Worm (Caenorhabditis elegans) whole organism, late embryonic: ENCODE results near the gene srbc-50.

Source experiments
- C38D4.7 ChIP-seq: fragments of 200-800 bp; sonication (Bioruptor generic); optimal IDR thresholded peaks from 2 replicates; lab custom pipeline; 2018; ENCODE audit warnings: mild to moderate bottlenecking, missing genetic modification characterization, moderate library complexity, missing compliant biosample characterization
- F13H6.1 ChIP-seq: sonication (generic microtip); optimal IDR thresholded peaks from 2 replicates; lab custom pipeline; 2016; ENCODE audit warnings: missing genetic modification characterization, missing compliant biosample characterization
- K09A11.1 ChIP-seq: sonication (generic microtip); optimal IDR thresholded peaks from 2 replicates; lab custom pipeline; 2017; ENCODE audit warnings: antibody characterized with exemption, mild to moderate bottlenecking, missing genetic modification characterization, missing compliant biosample characterization; ENCODE audit not compliant: insufficient read depth
- T23F11.4 ChIP-seq: fragments of 200-800 bp; sonication (Bioruptor generic); optimal IDR thresholded peaks from 2 replicates; lab custom pipeline; 2018; ENCODE audit warnings: mild to moderate bottlenecking, missing genetic modification characterization, missing compliant biosample characterization
- ahr-1 ChIP-seq: sonication (generic microtip); optimal IDR thresholded peaks from 2 replicates; lab custom pipeline; 2016; ENCODE audit warnings: missing genetic modification characterization, missing compliant biosample characterization
- ama-1 ChIP-seq: fragments of 150-350 bp; optimal IDR thresholded peaks from 2 replicates; lab custom pipeline; 2014
- ceh-18 ChIP-seq: sonication (generic microtip); optimal IDR thresholded peaks from 2 replicates; lab custom pipeline; 2016; ENCODE audit warnings: missing genetic modification characterization, missing compliant biosample characterization
- ceh-2 ChIP-seq: sonication (generic microtip); optimal IDR thresholded peaks from 2 replicates; lab custom pipeline; 2016; ENCODE audit warnings: missing genotype, missing genetic modification characterization, missing compliant biosample characterization
- ceh-22 ChIP-seq: sonication (generic microtip); optimal IDR thresholded peaks from 2 replicates; lab custom pipeline; 2017; ENCODE audit warnings: missing biosample characterization, missing genetic modification characterization
- ceh-24 ChIP-seq: sonication (generic microtip); optimal IDR thresholded peaks from 2 replicates; lab custom pipeline; 2016; ENCODE audit warnings: mild to moderate bottlenecking, missing genetic modification characterization, missing compliant biosample characterization
- ceh-30 ChIP-seq: fragments of 150-350 bp; optimal IDR thresholded peaks from 2 replicates; lab custom pipeline; 2014; ENCODE audit warnings: missing biosample characterization, missing genetic modification characterization
- ceh-34 ChIP-seq: sonication (generic microtip); optimal IDR thresholded peaks from 2 replicates; lab custom pipeline; 2016; ENCODE audit warnings: mild to moderate bottlenecking, missing genetic modification characterization, missing compliant biosample characterization
- ceh-45 ChIP-seq: fragments of 200-800 bp; sonication (Bioruptor generic); IDR thresholded peaks from 2 replicates; pipeline ENCODE4 v1.3.6; 2022; ENCODE audit warnings: missing genetic modification reagents, missing genetic modification characterization, missing compliant biosample characterization
- ceh-48 ChIP-seq: sonication (generic microtip); optimal IDR thresholded peaks from 2 replicates; lab custom pipeline; 2016; ENCODE audit warnings: missing genetic modification characterization, inconsistent platforms, missing compliant biosample characterization
- ceh-6 ChIP-seq: fragments of 200-800 bp; sonication (Bioruptor generic); optimal IDR thresholded peaks from 2 replicates; lab custom pipeline; 2018; ENCODE audit warnings: mild to moderate bottlenecking, missing genetic modification characterization, missing compliant biosample characterization
- che-1 ChIP-seq: sonication (generic microtip); optimal IDR thresholded peaks from 2 replicates; lab custom pipeline; 2016; ENCODE audit warnings: mild to moderate bottlenecking, missing genetic modification characterization, missing compliant biosample characterization
- dve-1 ChIP-seq: sonication (generic microtip); optimal IDR thresholded peaks from 2 replicates; lab custom pipeline; 2017; ENCODE audit warnings: antibody characterized with exemption, mild to moderate bottlenecking, missing genetic modification characterization, missing compliant biosample characterization
- ets-4 ChIP-seq: sonication (generic microtip); optimal IDR thresholded peaks from 2 replicates; lab custom pipeline; 2016; ENCODE audit warnings: missing genetic modification characterization, missing compliant biosample characterization
- fkh-10 ChIP-seq: fragments of 150-350 bp; optimal IDR thresholded peaks from 2 replicates; lab custom pipeline; 2014; ENCODE audit warnings: missing biosample characterization, missing genetic modification reagents, missing genetic modification characterization
- fkh-6 ChIP-seq: sonication (generic microtip); optimal IDR thresholded peaks from 2 replicates; lab custom pipeline; 2016; ENCODE audit warnings: missing genetic modification characterization, missing compliant biosample characterization
- hlh-13 ChIP-seq: fragments of 200-800 bp; sonication (Bioruptor generic); optimal IDR thresholded peaks from 2 replicates; lab custom pipeline; 2018; ENCODE audit warnings: mild to moderate bottlenecking, missing genetic modification characterization, missing compliant biosample characterization
- hlh-15 ChIP-seq: sonication (generic microtip); optimal IDR thresholded peaks from 2 replicates; lab custom pipeline; 2016; ENCODE audit warnings: missing genetic modification characterization, missing compliant biosample characterization
- hlh-6 ChIP-seq: sonication (generic microtip); optimal IDR thresholded peaks from 2 replicates; lab custom pipeline; 2016; ENCODE audit warnings: missing genotype, missing genetic modification characterization, missing compliant biosample characterization
- hlh-8 ChIP-seq: sonication (generic microtip); optimal IDR thresholded peaks from 2 replicates; lab custom pipeline; 2016; ENCODE audit warnings: missing genotype, missing genetic modification characterization, missing compliant biosample characterization
- lim-6 ChIP-seq: sonication (generic microtip); optimal IDR thresholded peaks from 2 replicates; lab custom pipeline; 2016; ENCODE audit warnings: missing genetic modification characterization, missing compliant biosample characterization
- madf-2 ChIP-seq: sonication (generic microtip); optimal IDR thresholded peaks from 2 replicates; lab custom pipeline; 2017; ENCODE audit warnings: missing genetic modification characterization, missing compliant biosample characterization
- mec-3 ChIP-seq: sonication (generic microtip); optimal IDR thresholded peaks from 2 replicates; lab custom pipeline; 2016; ENCODE audit warnings: borderline replicate concordance, missing genetic modification characterization, missing compliant biosample characterization
- nfya-1 ChIP-seq: sonication (generic microtip); optimal IDR thresholded peaks from 2 replicates; lab custom pipeline; 2017; ENCODE audit warnings: missing genetic modification characterization, mild to moderate bottlenecking, missing compliant biosample characterization, antibody characterized with exemption, moderate library complexity
- nhr-11 ChIP-seq: fragments of 150-350 bp; optimal IDR thresholded peaks from 2 replicates; lab custom pipeline; 2014; ENCODE audit warnings: missing biosample characterization, missing genetic modification characterization
- odd-2 ChIP-seq: sonication (generic microtip); optimal IDR thresholded peaks from 2 replicates; lab custom pipeline; 2017; ENCODE audit warnings: antibody characterized with exemption, mild to moderate bottlenecking, missing genetic modification characterization, missing compliant biosample characterization
- pag-3 ChIP-seq: sonication (generic microtip); optimal IDR thresholded peaks from 2 replicates; lab custom pipeline; 2016; ENCODE audit warnings: missing compliant biosample characterization, missing genetic modification characterization, borderline replicate concordance
- pat-9 ChIP-seq: fragments of 200-800 bp; sonication (Bioruptor generic); optimal IDR thresholded peaks from 2 replicates; lab custom pipeline; 2018; ENCODE audit warnings: mild to moderate bottlenecking, missing genetic modification characterization, moderate library complexity, missing compliant biosample characterization
- pha-2 ChIP-seq: sonication (generic microtip); optimal IDR thresholded peaks from 2 replicates; lab custom pipeline; 2017; ENCODE audit warnings: mild to moderate bottlenecking, missing genetic modification characterization, missing compliant biosample characterization
- pha-4 ChIP-seq: fragments of 150-350 bp; optimal IDR thresholded peaks from 2 replicates; lab custom pipeline; 2018; ENCODE audit warnings: missing biosample characterization, missing genetic modification reagents, missing genetic modification characterization
- pqm-1 ChIP-seq: sonication (generic microtip); optimal IDR thresholded peaks from 2 replicates; lab custom pipeline; 2016; ENCODE audit warnings: missing genetic modification characterization, missing compliant biosample characterization
- ref-2 ChIP-seq: sonication (generic microtip); optimal IDR thresholded peaks from 2 replicates; lab custom pipeline; 2016; ENCODE audit warnings: missing genetic modification characterization, missing compliant biosample characterization
- sdc-2 ChIP-seq: sonication (generic microtip); optimal IDR thresholded peaks from 2 replicates; lab custom pipeline; 2016; ENCODE audit warnings: missing genotype, missing genetic modification characterization, missing compliant biosample characterization
- syd-9 ChIP-seq: sonication (generic microtip); optimal IDR thresholded peaks from 2 replicates; lab custom pipeline; 2016; ENCODE audit warnings: mild to moderate bottlenecking, missing genetic modification characterization, moderate library complexity, missing compliant biosample characterization
- tbx-2 ChIP-seq: sonication (generic microtip); optimal IDR thresholded peaks from 2 replicates; lab custom pipeline; 2016; ENCODE audit warnings: missing genetic modification characterization, missing compliant biosample characterization
- ttx-3 ChIP-seq: sonication (generic microtip); optimal IDR thresholded peaks from 2 replicates; lab custom pipeline; 2016; ENCODE audit warnings: missing genetic modification reagents, missing genetic modification characterization, missing compliant biosample characterization
- ztf-16 ChIP-seq: sonication (generic microtip); optimal IDR thresholded peaks from 2 replicates; lab custom pipeline; 2017; ENCODE audit warnings: missing genetic modification characterization, missing compliant biosample characterization

The srbc-50 gene

DNA sequence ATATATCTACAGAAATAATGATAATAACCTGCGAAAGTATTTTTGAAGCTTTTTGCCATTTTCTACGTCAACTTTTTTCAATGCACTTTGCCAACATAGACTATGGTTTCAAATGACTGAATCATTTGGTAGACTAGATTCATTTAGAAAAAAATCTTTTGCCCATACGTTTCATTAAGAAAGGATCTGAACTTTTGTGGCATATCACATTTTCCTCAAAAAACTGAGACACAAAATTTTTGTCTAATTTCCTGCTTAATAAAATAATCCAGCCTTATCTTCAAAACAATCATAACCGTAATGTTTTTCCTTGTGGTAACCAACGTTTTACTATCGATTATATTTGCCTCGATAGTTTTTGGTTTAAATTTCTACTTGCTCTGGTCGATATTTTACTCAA is 1.3 kb upstream of the srbc-50 start, which contains the start of gene srbc-51:
Gene srbc-51, plus strand, starts transcription at position 301 of the 400 bp plus-strand sequence.
- TF ChIP-seq nfya-1 (tag; lab: Kevin White, UChicago) (no peak), hlh-6 (tag; lab: Kevin White, UChicago) (no peak), pat-9 (tag; lab: Kevin White, UChicago) (no peak), syd-9 (tag; lab: Kevin White, UChicago) (no peak), lim-6 (tag; lab: Kevin White, UChicago) (no peak), ceh-30 (tag; lab: Kevin White, UChicago) (no peak), fkh-10 (no peak), K09A11.1 (tag; lab: Kevin White, UChicago) (no peak), dve-1 (tag; lab: Kevin White, UChicago) (no peak), ttx-3 (tag; lab: Kevin White, UChicago) (no peak), madf-2 (no peak), ceh-6 (GFP tag; lab: Kevin White, UChicago) (no peak), ama-1 (lab: Kevin White, UChicago) (no peak), ceh-2 (tag; lab: Kevin White, UChicago) (no peak), ceh-18 (tag; lab: Kevin White, UChicago) (no peak), hlh-8 (tag; lab: Kevin White, UChicago) (no peak), nhr-11 (tag; lab: Kevin White, UChicago) (no peak)

DNA sequence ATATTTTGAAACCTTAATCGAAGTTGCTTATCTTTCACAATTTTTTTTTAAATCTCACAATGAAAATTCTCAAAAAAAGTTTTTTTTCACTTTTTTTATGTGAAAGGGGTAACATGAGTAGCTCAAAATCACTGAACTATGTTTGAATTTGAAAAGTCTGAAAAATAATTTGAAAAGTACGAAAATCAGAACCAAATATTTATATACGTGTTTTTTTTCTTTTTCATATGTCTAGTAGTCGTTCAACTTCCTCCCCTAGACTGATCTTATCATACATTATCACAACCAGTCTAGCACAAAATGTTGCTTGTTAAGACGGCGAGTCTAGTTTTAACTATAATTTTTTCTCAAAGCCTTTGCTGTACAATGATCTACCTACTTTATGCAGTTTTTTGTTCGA is 3.4 kb downstream of the srbc-50 start, which contains the start of gene srbc-49:
Gene srbc-49, plus strand, starts transcription at position 301 of the 400 bp plus-strand sequence.
- TF ChIP-seq K09A11.1 (tag; lab: Kevin White, UChicago): no peak
- no peak for TF ChIP-seq pha-4
- TF ChIP-seq fkh-6: no peak
- TF ChIP-seq, all 69 proteins: peak for 0

DNA sequence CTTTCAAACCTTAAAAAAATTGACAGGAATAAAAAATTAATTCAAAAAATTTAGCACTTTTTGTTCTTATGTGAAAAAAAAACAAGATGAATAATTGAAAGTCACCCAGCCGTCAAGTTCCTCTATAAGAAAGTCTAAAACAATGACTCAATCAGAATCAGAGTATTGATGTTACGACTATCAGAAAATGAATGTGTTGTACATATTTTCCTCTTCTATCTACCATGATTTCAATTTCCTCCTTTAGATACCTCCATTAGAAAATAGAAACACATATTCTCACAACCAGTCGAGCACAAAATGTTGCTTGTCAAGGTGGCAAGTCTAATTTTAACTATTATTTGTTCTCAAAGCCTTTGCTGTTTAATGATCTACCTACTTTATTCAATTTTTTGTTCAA is 4.8 kb downstream of the srbc-50 start, which contains the start of gene srbc-48:
Gene srbc-48, plus strand, starts transcription at position 301 of the 400 bp plus-strand sequence.
- no peak for TF ChIP-seq pha-2
- TF ChIP-seq pqm-1 (tag; lab: Kevin White, UChicago): no peak
- TF ChIP-seq pat-9 (tag; lab: Kevin White, UChicago): no peak
- TF ChIP-seq ceh-34 (tag; lab: Kevin White, UChicago): no peak
- no peak for TF ChIP-seq C38D4.7 (GFP tag; lab: Kevin White, UChicago)
- no peak for TF ChIP-seq fkh-6
- TF ChIP-seq fkh-10: no peak
- no peak for TF ChIP-seq ceh-48 (tag; lab: Kevin White, UChicago)
- TF ChIP-seq mec-3 (tag; lab: Kevin White, UChicago): no peak
- TF ChIP-seq sdc-2: no peak
- no peak for TF ChIP-seq odd-2 (tag; lab: Kevin White, UChicago)
- no peak for TF ChIP-seq pha-4
- no peak for TF ChIP-seq pag-3 (tag; lab: Kevin White, UChicago)
- TF ChIP-seq ceh-24 (tag; lab: Kevin White, UChicago): no peak
- no peak for TF ChIP-seq K09A11.1 (tag; lab: Kevin White, UChicago)
- TF ChIP-seq T23F11.4 (GFP tag; lab: Kevin White, UChicago): no peak
- TF ChIP-seq ceh-18 (tag; lab: Kevin White, UChicago): no peak
- no peak for TF ChIP-seq ztf-16

DNA sequence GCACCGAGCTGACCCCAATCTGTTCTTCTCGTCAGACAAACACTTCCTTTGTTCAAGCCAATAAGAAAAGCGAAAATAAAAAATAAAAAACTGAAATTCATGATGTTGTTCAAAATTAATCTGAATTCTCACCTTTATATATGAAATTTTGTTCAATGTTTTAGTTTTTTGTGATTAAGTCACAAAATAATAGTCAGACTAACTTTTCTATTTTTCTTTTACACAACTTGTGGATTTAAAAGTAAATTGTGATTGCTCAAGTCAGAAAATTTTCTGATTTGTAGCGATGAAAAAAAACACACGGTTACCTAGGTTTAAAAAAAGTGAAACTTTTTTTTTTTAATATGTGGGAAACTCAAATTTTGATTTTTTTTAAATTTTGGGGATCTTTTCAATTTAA is 7.0 kb downstream of the srbc-50 start, which contains the start of gene abf-3:
Gene abf-3, minus strand, starts transcription at position 101 of the 400 bp plus-strand sequence.
- TF ChIP-seq ceh-45 (GFP tag; lab: Robert Waterston, UW): no peak
- no peak for TF ChIP-seq lim-6 (tag; lab: Kevin White, UChicago)
- no peak for TF ChIP-seq hlh-13 (GFP tag; lab: Kevin White, UChicago)

DNA sequence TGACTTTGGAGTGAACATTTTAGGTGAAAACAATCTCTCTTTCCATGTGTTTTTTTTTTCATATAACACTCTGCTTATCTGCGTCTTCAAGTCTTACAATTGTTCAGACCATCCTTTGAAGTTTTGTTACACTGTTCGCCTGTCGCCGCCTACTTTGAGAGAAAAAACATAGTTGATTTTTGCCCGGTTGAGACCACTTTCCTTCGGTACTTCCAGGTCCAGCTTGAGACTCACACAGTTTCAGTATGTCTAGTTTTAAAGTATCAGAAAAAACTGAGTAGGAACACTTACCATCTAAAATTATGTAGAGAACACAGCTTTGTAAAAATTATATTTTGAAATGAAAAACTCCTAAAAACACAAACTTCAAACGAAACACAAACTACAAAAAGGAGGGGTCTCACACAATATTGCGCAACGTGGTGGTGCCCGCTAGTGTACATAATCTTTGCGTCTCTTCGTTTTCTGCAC is 8.8 kb downstream of the srbc-50 start, which contains the start of the genes fbxa-69 and F54B8.4:
Gene fbxa-69, minus strand, starts transcription at position 10 of the 471 bp plus-strand sequence.
Gene F54B8.4, plus strand, starts transcription at position 421 of the 471 bp plus-strand sequence.
- TF ChIP-seq pag-3 (tag; lab: Kevin White, UChicago) (no peak), tbx-2 (no peak), F13H6.1 (tag; lab: Kevin White, UChicago) (no peak), C38D4.7 (GFP tag; lab: Kevin White, UChicago) (no peak), ets-4 (no peak), ref-2 (tag; lab: Kevin White, UChicago) (no peak), ama-1 (lab: Kevin White, UChicago) (no peak), che-1 (tag; lab: Kevin White, UChicago) (no peak), ceh-22 (tag; lab: Kevin White, UChicago) (no peak), nhr-11 (tag; lab: Kevin White, UChicago) (no peak), fkh-6 (no peak), ceh-48 (tag; lab: Kevin White, UChicago) (no peak), ceh-34 (tag; lab: Kevin White, UChicago) (no peak), ztf-16 (no peak), ahr-1 (tag; lab: Kevin White, UChicago) (no peak), lim-6 (tag; lab: Kevin White, UChicago) (no peak), hlh-15 (no peak)
